Fruit fly (Drosophila melanogaster) whole organism, embryonic: Measurements from ENCODE around the gene CG9372.

Experiments used
- CG10209 ChIP-seq: fragments of 200-800 bp; sonication (Bioruptor generic); optimal IDR thresholded peaks from 3 replicates; lab custom pipeline; 2017; ENCODE audit warnings: missing biosample characterization, mild to moderate bottlenecking, missing genetic modification characterization, missing genetic modification reagents
- CG1024 ChIP-seq: fragments of 200-800 bp; sonication (Bioruptor generic); IDR thresholded peaks from 2 replicates; pipeline ENCODE4 v1.3.6; 2022; ENCODE audit warnings: missing biosample characterization, missing genetic modification characterization
- CG11085 ChIP-seq: fragments of 200-800 bp; sonication (Bioruptor generic); IDR thresholded peaks from 2 replicates; pipeline ENCODE4 v1.3.6; 2022; ENCODE audit warnings: missing biosample characterization, missing genetic modification characterization
- CG11504 ChIP-seq: fragments of 200-800 bp; sonication (Bioruptor generic); optimal IDR thresholded peaks from 3 replicates; lab custom pipeline; 2019; ENCODE audit warnings: missing biosample characterization, mild to moderate bottlenecking, missing genetic modification characterization, moderate library complexity
- CG11560 ChIP-seq: fragments of 200-800 bp; sonication (Bioruptor generic); IDR thresholded peaks from 3 replicates; pipeline ENCODE4 v1.3.6; 2022; ENCODE audit warnings: missing biosample characterization, missing genetic modification characterization
- CG15073 ChIP-seq: fragments of 200-800 bp; sonication (Bioruptor generic); optimal IDR thresholded peaks from 2 replicates; lab custom pipeline; 2016; ENCODE audit warnings: missing biosample characterization, missing genetic modification characterization
- CG2199 ChIP-seq: fragments of 200-800 bp; sonication (Bioruptor generic); IDR thresholded peaks from 3 replicates; pipeline ENCODE4 v1.3.6; 2022; ENCODE audit warnings: missing biosample characterization, missing genetic modification characterization
- CG2875 ChIP-seq: fragments of 200-800 bp; sonication (Bioruptor generic); optimal IDR thresholded peaks from 2 replicates; lab custom pipeline; 2017; ENCODE audit warnings: missing biosample characterization, mild to moderate bottlenecking, missing genetic modification characterization, missing genetic modification reagents
- CG3065 ChIP-seq: fragments of 200-800 bp; sonication (Bioruptor generic); optimal IDR thresholded peaks from 2 replicates; lab custom pipeline; 2016; ENCODE audit warnings: missing biosample characterization, missing genetic modification characterization
- CG34376 ChIP-seq: fragments of 200-800 bp; sonication (Bioruptor generic); optimal IDR thresholded peaks from 2 replicates; lab custom pipeline; 2018; ENCODE audit warnings: missing biosample characterization, mild to moderate bottlenecking, missing genetic modification characterization
- CG3726 ChIP-seq: fragments of 200-800 bp; sonication (Bioruptor generic); IDR thresholded peaks from 3 replicates; pipeline ENCODE4, ENCODE4 v1.3.6; 2022; ENCODE audit warnings: missing biosample characterization, missing genetic modification characterization
- CG4282 ChIP-seq: fragments of 200-800 bp; sonication (Bioruptor generic); optimal IDR thresholded peaks from 2 replicates; lab custom pipeline; 2016; ENCODE audit warnings: missing biosample characterization, missing genetic modification characterization
- CG43689 ChIP-seq: fragments of 200-800 bp; sonication (Bioruptor generic); IDR thresholded peaks from 2 replicates; pipeline ENCODE4 v1.3.6; 2022; ENCODE audit warnings: missing biosample characterization, missing genetic modification characterization
- D ChIP-seq, 2 experiments: fragments of 200-800 bp in 1 of 2; fragments of >200 bp in 1 of 2; sonication (Bioruptor generic) in 1 of 2; optimal IDR thresholded peaks; 2 replicates in 1 of 2; 3 replicates in 1 of 2; lab custom pipeline; 2017; ENCODE audit warnings: mild to moderate bottlenecking in 1 of 2, missing biosample characterization in 1 of 2, missing genetic modification characterization in 1 of 2, missing genetic modification reagents in 1 of 2
- Hmr ChIP-seq: fragments of 200-800 bp; sonication (Bioruptor generic); optimal IDR thresholded peaks from 3 replicates; lab custom pipeline; 2017; ENCODE audit warnings: mild to moderate bottlenecking, missing biosample characterization, missing genetic modification reagents, missing genetic modification characterization
- Hr51 ChIP-seq, 2 experiments: fragments of 200-800 bp; sonication (Bioruptor generic); optimal IDR thresholded peaks; 2 replicates in 1 of 2; 3 replicates in 1 of 2; lab custom pipeline; 2016 to 2018; ENCODE audit warnings: missing biosample characterization in 2 of 2, missing genetic modification characterization in 2 of 2, mild to moderate bottlenecking in 1 of 2, moderate library complexity in 1 of 2
- Hsf ChIP-seq: fragments of 200-800 bp; sonication (Bioruptor generic); optimal IDR thresholded peaks from 3 replicates; lab custom pipeline; 2016; ENCODE audit warnings: missing biosample characterization, missing genetic modification characterization
- Mad ChIP-seq: fragments of 200-800 bp; sonication (Bioruptor generic); optimal IDR thresholded peaks from 2 replicates; lab custom pipeline; 2016; ENCODE audit warnings: missing biosample characterization, missing genetic modification characterization
- Med ChIP-seq: fragments of 200-800 bp; sonication (Bioruptor generic); peaks from one replicate; lab custom pipeline; 2016; ENCODE audit warnings: missing biosample characterization, missing genetic modification characterization, mild to moderate bottlenecking, inconsistent platforms, moderate library complexity
- NK7.1 ChIP-seq: fragments of 200-800 bp; sonication (Bioruptor generic); optimal IDR thresholded peaks from 3 replicates; lab custom pipeline; 2016; ENCODE audit warnings: missing biosample characterization, missing genetic modification characterization
- Neu2 ChIP-seq: fragments of 200-800 bp; sonication (Bioruptor generic); optimal IDR thresholded peaks from 3 replicates; lab custom pipeline; 2016; ENCODE audit warnings: missing biosample characterization, missing genetic modification characterization, borderline replicate concordance
- Pdp1 ChIP-seq, 2 experiments: fragments of 200-800 bp; sonication (Bioruptor generic); optimal IDR thresholded peaks; 3 replicates each; lab custom pipeline; 2016; ENCODE audit warnings: missing biosample characterization in 2 of 2, missing genetic modification characterization in 2 of 2, mild to moderate bottlenecking in 1 of 2, moderate library complexity in 1 of 2
- Rx ChIP-seq: fragments of 200-800 bp; sonication (Bioruptor generic); IDR thresholded peaks from 2 replicates; pipeline ENCODE4 v1.3.6; 2022; ENCODE audit warnings: missing biosample characterization, missing genetic modification characterization
- abd-A ChIP-seq: fragments of 200-800 bp; sonication (Bioruptor generic); optimal IDR thresholded peaks from 3 replicates; lab custom pipeline; 2019; ENCODE audit warnings: missing biosample characterization, mild to moderate bottlenecking, missing genetic modification characterization, moderate library complexity
- amos ChIP-seq: fragments of 200-800 bp; sonication (Bioruptor generic); IDR thresholded peaks from 2 replicates; pipeline ENCODE4 v1.3.6; 2022; ENCODE audit warnings: missing biosample characterization, missing genetic modification characterization; ENCODE audit not compliant: partially characterized antibody
- bowl ChIP-seq: fragments of 200-800 bp; sonication (Bioruptor generic); IDR thresholded peaks from 2 replicates; pipeline ENCODE4 v1.3.6; 2022; ENCODE audit warnings: missing biosample characterization, missing genetic modification characterization
- br ChIP-seq: fragments of >200 bp; optimal IDR thresholded peaks from 2 replicates; lab custom pipeline; 2017
- btn ChIP-seq: fragments of 200-800 bp; sonication (Bioruptor generic); optimal IDR thresholded peaks from 2 replicates; lab custom pipeline; 2016; ENCODE audit warnings: missing biosample characterization, missing genetic modification characterization
- cg ChIP-seq: fragments of 200-800 bp; sonication (Bioruptor generic); optimal IDR thresholded peaks from 3 replicates; lab custom pipeline; 2019; ENCODE audit warnings: missing biosample characterization, mild to moderate bottlenecking, missing genetic modification characterization, moderate library complexity
- crol ChIP-seq: fragments of 200-800 bp; sonication (Bioruptor generic); IDR thresholded peaks from 2 replicates; pipeline ENCODE4 v1.3.6; 2022; ENCODE audit warnings: missing biosample characterization, missing genetic modification characterization
- cwo ChIP-seq: fragments of 200-800 bp; sonication (Bioruptor generic); optimal IDR thresholded peaks from 3 replicates; lab custom pipeline; 2017; ENCODE audit warnings: missing biosample characterization, missing genetic modification characterization, mild to moderate bottlenecking, moderate library complexity, missing genetic modification reagents
- dm ChIP-seq: fragments of 200-800 bp; sonication (Bioruptor generic); optimal IDR thresholded peaks from 3 replicates; lab custom pipeline; 2016; ENCODE audit warnings: missing biosample characterization, missing genetic modification characterization
- gcm ChIP-seq: fragments of 200-800 bp; sonication (Bioruptor generic); optimal IDR thresholded peaks from 2 replicates; lab custom pipeline; 2019; ENCODE audit warnings: missing biosample characterization, mild to moderate bottlenecking, missing genetic modification characterization, moderate library complexity
- gro ChIP-seq: fragments of 200-800 bp; sonication (Bioruptor generic); optimal IDR thresholded peaks from 2 replicates; lab custom pipeline; 2016; ENCODE audit warnings: missing biosample characterization, missing genetic modification characterization
- h ChIP-seq: fragments of >200 bp; optimal IDR thresholded peaks from 2 replicates; lab custom pipeline; 2017
- klu ChIP-seq: fragments of 200-800 bp; sonication (Bioruptor generic); IDR thresholded peaks from 2 replicates; pipeline ENCODE4 v1.3.6; 2022; ENCODE audit warnings: missing biosample characterization, missing genetic modification characterization
- kni ChIP-seq: fragments of 200-800 bp; sonication (Bioruptor generic); optimal IDR thresholded peaks from 3 replicates; lab custom pipeline; 2017; ENCODE audit warnings: mild to moderate bottlenecking, missing biosample characterization, missing genetic modification reagents, missing genetic modification characterization
- lab ChIP-seq: fragments of 200-800 bp; sonication (Bioruptor generic); optimal IDR thresholded peaks from 3 replicates; lab custom pipeline; 2017; ENCODE audit warnings: missing biosample characterization, missing genetic modification characterization, mild to moderate bottlenecking, moderate library complexity, missing genetic modification reagents
- mld ChIP-seq: fragments of 200-800 bp; sonication (Bioruptor generic); IDR thresholded peaks from 3 replicates; pipeline ENCODE4 v1.3.6; 2022; ENCODE audit warnings: missing biosample characterization, missing genetic modification characterization; ENCODE audit not compliant: partially characterized antibody
- org-1 ChIP-seq: fragments of 200-800 bp; sonication (Bioruptor generic); optimal IDR thresholded peaks from 2 replicates; lab custom pipeline; 2017; ENCODE audit warnings: missing biosample characterization, missing genetic modification characterization
- ranshi ChIP-seq: fragments of 200-800 bp; sonication (Bioruptor generic); IDR thresholded peaks from 2 replicates; pipeline ENCODE4 v1.3.6; 2022; ENCODE audit warnings: missing biosample characterization, missing genetic modification characterization
- sens ChIP-seq: fragments of 200-800 bp; sonication (Bioruptor generic); peaks from one replicate; lab custom pipeline; 2016; ENCODE audit warnings: missing biosample characterization, missing genetic modification characterization
- sima ChIP-seq: fragments of 200-800 bp; sonication (Bioruptor generic); optimal IDR thresholded peaks from 2 replicates; lab custom pipeline; 2016; ENCODE audit warnings: missing biosample characterization, missing genetic modification characterization
- slou ChIP-seq: fragments of 200-800 bp; sonication (Bioruptor generic); optimal IDR thresholded peaks from 3 replicates; lab custom pipeline; 2016; ENCODE audit warnings: missing biosample characterization, missing genetic modification characterization
- sr ChIP-seq: fragments of 200-800 bp; sonication (Bioruptor generic); IDR thresholded peaks from 3 replicates; pipeline ENCODE4 v1.3.6; 2022; ENCODE audit warnings: missing biosample characterization, missing genetic modification characterization
- tna ChIP-seq: fragments of 200-800 bp; sonication (Bioruptor generic); IDR thresholded peaks from 2 replicates; pipeline ENCODE4 v1.3.6; 2022; ENCODE audit warnings: missing biosample characterization, missing genetic modification characterization; ENCODE audit not compliant: partially characterized antibody
- toy ChIP-seq: fragments of 200-800 bp; sonication (Bioruptor generic); IDR thresholded peaks from 2 replicates; pipeline ENCODE4 v1.3.6; 2022; ENCODE audit warnings: missing biosample characterization, missing genetic modification characterization
- vvl ChIP-seq: fragments of 200-800 bp; sonication (Bioruptor generic); IDR thresholded peaks from 2 replicates; pipeline ENCODE4 v1.3.6; 2022; ENCODE audit warnings: missing biosample characterization, missing genetic modification characterization
- wor ChIP-seq: fragments of 200-800 bp; sonication (Bioruptor generic); IDR thresholded peaks from 2 replicates; pipeline ENCODE4 v1.3.6; 2022; ENCODE audit warnings: missing biosample characterization, missing genetic modification characterization

CG9372 gene

DNA sequence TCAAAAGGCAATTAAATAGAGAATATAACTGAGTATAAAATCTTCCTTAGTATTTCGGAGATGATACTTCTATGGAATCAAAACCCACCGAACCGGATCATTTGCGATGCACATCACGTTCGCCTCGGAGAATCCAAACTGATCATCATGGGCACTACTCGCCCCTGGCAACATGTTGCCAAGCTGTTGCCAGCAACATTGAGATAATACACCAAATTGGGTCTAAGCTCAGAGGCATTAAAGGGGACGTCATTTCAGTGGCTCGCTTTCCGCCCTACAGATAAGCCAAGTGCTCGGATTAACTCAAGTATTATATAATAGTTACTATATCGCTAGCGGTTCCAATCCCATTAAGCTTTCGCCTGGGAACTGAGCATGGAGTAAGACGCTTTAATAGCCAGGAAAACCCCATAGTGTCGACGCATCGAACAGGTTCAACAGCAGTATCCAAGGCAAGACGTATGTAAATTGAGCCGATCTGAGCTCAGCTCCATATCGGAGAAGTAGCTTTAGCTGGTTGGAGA lies at the start of gene CG9372, which contains the start of gene lush:
Gene CG9372 (plus strand): TSS at position 235 of the 524 bp plus-strand sequence.
Gene lush (minus strand): TSS at position 117 of the 524 bp plus-strand sequence.
- TF ChIP-seq h (lab: Kevin White, UChicago) (no peak), Pdp1 (GFP tag; optimal IDR thresholded peaks at IDR 0.05; lab: Kevin White, UChicago) (peak in 1 of 2 experiments; percentile 95), NK7.1 (GFP tag; lab: Kevin White, UChicago) (no peak), CG34376 (GFP tag; lab: Kevin White, UChicago) (peak; percentile 6), Mad (GFP tag; lab: Kevin White, UChicago) (no peak), CG43689 (GFP tag; lab: Robert Waterston, UW) (no peak), Rx (GFP tag; lab: Robert Waterston, UW) (no peak), CG2199 (GFP tag; lab: Robert Waterston, UW) (0 out of 3 replicates have a peak, but pooled peaks have one; percentile 51), klu (no peak), sens (GFP tag; lab: Kevin White, UChicago) (peak; percentile 47), br (lab: Kevin White, UChicago) (no peak), gro (GFP tag; lab: Kevin White, UChicago) (no peak), CG11504 (tag; lab: Kevin White, UChicago) (peak; percentile 98), Med (GFP tag; lab: Kevin White, UChicago) (peak; percentile 49), CG1024 (no peak), Hr51 (GFP tag; optimal IDR thresholded peaks at IDR 0.05; lab: Kevin White, UChicago) (no peak), mld (no peak), slou (GFP tag; lab: Kevin White, UChicago) (no peak), wor (GFP tag; lab: Robert Waterston, UW) (no peak), CG3726 (GFP tag; lab: Robert Waterston, UW) (no peak)
- TF ChIP-seq, all 482 proteins: peak for 6

DNA sequence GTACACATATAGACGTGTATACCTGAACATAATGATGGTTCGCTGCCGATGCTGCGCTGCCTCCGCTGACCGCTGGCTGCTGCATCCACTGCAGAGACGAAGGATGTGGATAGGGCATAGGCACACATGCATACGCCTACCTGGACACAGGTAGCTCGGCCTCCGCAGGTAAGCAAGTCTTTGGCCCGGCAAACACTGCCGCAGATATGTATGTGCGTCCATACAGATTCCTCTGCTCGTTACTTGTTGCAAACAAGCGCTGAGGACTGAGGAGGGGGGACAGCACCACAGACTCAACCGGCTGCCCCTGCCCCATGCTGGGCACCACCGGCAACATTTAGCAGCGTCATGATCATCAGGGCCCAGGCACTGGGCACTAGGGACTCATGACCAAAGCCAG lies 49.3 kb upstream of the CG9372 start:
- TF ChIP-seq abd-A (tag; lab: Kevin White, UChicago) (no peak), CG4282 (GFP tag; lab: Kevin White, UChicago) (no peak), cg (GFP tag; lab: Kevin White, UChicago) (peak; percentile 59), CG10209 (GFP tag; lab: Kevin White, UChicago) (no peak), vvl (peak; percentile 11; the same call in 1 of the 2 replicates), Neu2 (GFP tag; lab: Kevin White, UChicago) (no peak), tna (GFP tag; lab: Robert Waterston, UW) (no peak), CG15073 (no peak), CG11560 (no peak; the same call in 2 of the 3 replicates), D (optimal IDR thresholded peaks at IDR 0.05; lab: Kevin White, UChicago) (peak; percentile 39), D (GFP tag; optimal IDR thresholded peaks at IDR 0.05; lab: Kevin White, UChicago) (no peak), CG3065 (GFP tag; lab: Kevin White, UChicago) (no peak), bowl (GFP tag; lab: Robert Waterston, UW) (no peak), org-1 (GFP tag; lab: Kevin White, UChicago) (no peak), CG11085 (no peak), btn (GFP tag; lab: Kevin White, UChicago) (no peak), amos (GFP tag; lab: Robert Waterston, UW) (0 out of 2 replicates have a peak, but pooled peaks have one; percentile 8), gcm (no peak), sima (GFP tag; lab: Kevin White, UChicago) (no peak), kni (GFP tag; lab: Kevin White, UChicago) (peak; percentile 95), cwo (GFP tag; lab: Kevin White, UChicago) (no peak), CG3726 (GFP tag; lab: Robert Waterston, UW) (no peak), lab (no peak), toy (GFP tag; lab: Robert Waterston, UW) (no peak), crol (GFP tag; lab: Robert Waterston, UW) (peak; percentile 40; the same call in 1 of the 2 replicates), Hsf (GFP tag; lab: Kevin White, UChicago) (no peak), Hmr (GFP tag; lab: Kevin White, UChicago) (no peak), dm (no peak), ranshi (GFP tag; lab: Robert Waterston, UW) (no peak), NK7.1 (GFP tag; lab: Kevin White, UChicago) (no peak), CG2875 (GFP tag; lab: Kevin White, UChicago) (no peak), sr (GFP tag; lab: Robert Waterston, UW) (no peak)
